Fruit fly (Drosophila melanogaster) whole organism, embryonic: ENCODE results near the gene Pnn.
A peak's percentile ranks its signal among the peaks of the same experiment; 100 is the strongest.

Source experiments
- Atf6 ChIP-seq: fragments of 200-800 bp; sonication (Bioruptor generic); IDR thresholded peaks from 2 replicates; pipeline ENCODE4 v1.3.6; 2022; ENCODE audit warnings: missing biosample characterization, missing genetic modification characterization
- Blimp-1 ChIP-seq: fragments of 200-800 bp; sonication (Bioruptor generic); optimal IDR thresholded peaks from 3 replicates; lab custom pipeline; 2018; ENCODE audit warnings: missing biosample characterization, missing genetic modification characterization, mild to moderate bottlenecking, moderate library complexity, missing genetic modification reagents
- CG10147 ChIP-seq: fragments of 200-800 bp; sonication (Bioruptor generic); optimal IDR thresholded peaks from 2 replicates; lab custom pipeline; 2019; ENCODE audit warnings: missing biosample characterization, mild to moderate bottlenecking, missing genetic modification characterization, moderate library complexity
- CG12155 ChIP-seq: fragments of 200-800 bp; sonication (Bioruptor generic); optimal IDR thresholded peaks from 3 replicates; lab custom pipeline; 2016; ENCODE audit warnings: missing biosample characterization, missing genetic modification characterization
- CG13296 ChIP-seq: fragments of 200-800 bp; sonication (Bioruptor generic); optimal IDR thresholded peaks from 3 replicates; lab custom pipeline; 2018; ENCODE audit warnings: missing biosample characterization, mild to moderate bottlenecking, missing genetic modification characterization
- CG14965 ChIP-seq: fragments of 200-800 bp; sonication (Bioruptor generic); optimal IDR thresholded peaks from 2 replicates; lab custom pipeline; 2016; ENCODE audit warnings: missing biosample characterization, missing genetic modification characterization, borderline replicate concordance
- CG17359 ChIP-seq: fragments of 200-800 bp; sonication (Bioruptor generic); optimal IDR thresholded peaks from 3 replicates; lab custom pipeline; 2018; ENCODE audit warnings: missing biosample characterization, mild to moderate bottlenecking, missing genetic modification characterization, moderate library complexity
- CG18619 ChIP-seq: fragments of 200-800 bp; sonication (Bioruptor generic); optimal IDR thresholded peaks from 3 replicates; lab custom pipeline; 2017; ENCODE audit warnings: missing biosample characterization, mild to moderate bottlenecking, missing genetic modification characterization
- CG30020 ChIP-seq: fragments of 200-800 bp; optimal IDR thresholded peaks from 2 replicates; lab custom pipeline; 2019; ENCODE audit warnings: missing biosample characterization, mild to moderate bottlenecking, missing genetic modification characterization, moderate library complexity
- CG30403 ChIP-seq: fragments of 200-800 bp; sonication (Bioruptor generic); optimal IDR thresholded peaks from 3 replicates; lab custom pipeline; 2016; ENCODE audit warnings: missing biosample characterization, missing genetic modification characterization
- CG34376 ChIP-seq: fragments of 200-800 bp; sonication (Bioruptor generic); optimal IDR thresholded peaks from 2 replicates; lab custom pipeline; 2018; ENCODE audit warnings: missing biosample characterization, mild to moderate bottlenecking, missing genetic modification characterization
- CG3838 ChIP-seq: fragments of 200-800 bp; sonication (Bioruptor generic); optimal IDR thresholded peaks from 3 replicates; lab custom pipeline; 2016; ENCODE audit warnings: missing biosample characterization, missing genetic modification characterization
- CG3847 ChIP-seq: fragments of 200-800 bp; sonication (Bioruptor generic); IDR thresholded peaks from 2 replicates; pipeline ENCODE4 v1.3.6; 2022; ENCODE audit warnings: missing biosample characterization, missing genetic modification characterization
- CG5180 ChIP-seq: fragments of 200-800 bp; sonication (Bioruptor generic); optimal IDR thresholded peaks from 3 replicates; lab custom pipeline; 2017; ENCODE audit warnings: missing biosample characterization, missing genetic modification characterization, mild to moderate bottlenecking, moderate library complexity, missing genetic modification reagents
- CG7556 ChIP-seq: fragments of 200-800 bp; sonication (Bioruptor generic); optimal IDR thresholded peaks from 2 replicates; lab custom pipeline; 2017; ENCODE audit warnings: missing biosample characterization, mild to moderate bottlenecking, missing genetic modification characterization
- CG8281 ChIP-seq: fragments of 200-800 bp; sonication (Bioruptor generic); optimal IDR thresholded peaks from 2 replicates; lab custom pipeline; 2018; ENCODE audit warnings: missing biosample characterization, mild to moderate bottlenecking, missing genetic modification characterization, moderate library complexity
- CTCF ChIP-seq: fragments of 200-800 bp; sonication (Bioruptor generic); optimal IDR thresholded peaks from 2 replicates; lab custom pipeline; 2017; ENCODE audit warnings: missing biosample characterization, mild to moderate bottlenecking, missing genetic modification characterization, moderate library complexity
- Deaf1 ChIP-seq: fragments of 200-800 bp; optimal IDR thresholded peaks from 3 replicates; lab custom pipeline; 2019; ENCODE audit warnings: missing biosample characterization, mild to moderate bottlenecking, missing genetic modification characterization, moderate library complexity
- Gsc ChIP-seq: fragments of 200-800 bp; sonication (Bioruptor generic); IDR thresholded peaks from 2 replicates; pipeline ENCODE4 v1.3.6; 2022; ENCODE audit warnings: missing biosample characterization, missing genetic modification characterization
- Hr51 ChIP-seq, 2 experiments: fragments of 200-800 bp; sonication (Bioruptor generic); optimal IDR thresholded peaks; 2 replicates in 1 of 2; 3 replicates in 1 of 2; lab custom pipeline; 2016 to 2018; ENCODE audit warnings: missing biosample characterization in 2 of 2, missing genetic modification characterization in 2 of 2, mild to moderate bottlenecking in 1 of 2, moderate library complexity in 1 of 2
- Hsf ChIP-seq: fragments of 200-800 bp; sonication (Bioruptor generic); optimal IDR thresholded peaks from 3 replicates; lab custom pipeline; 2016; ENCODE audit warnings: missing biosample characterization, missing genetic modification characterization
- Lpt ChIP-seq: fragments of >200 bp; optimal IDR thresholded peaks from 2 replicates; lab custom pipeline; 2018; ENCODE audit warnings: missing biosample characterization, missing genetic modification characterization
- MBD-R2 ChIP-seq: fragments of 200-800 bp; sonication (Bioruptor generic); IDR thresholded peaks from 2 replicates; pipeline ENCODE4 v1.3.6; 2022; ENCODE audit warnings: missing biosample characterization, missing genetic modification characterization
- Pdp1 ChIP-seq, 2 experiments: fragments of 200-800 bp; sonication (Bioruptor generic); optimal IDR thresholded peaks; 3 replicates each; lab custom pipeline; 2016; ENCODE audit warnings: missing biosample characterization in 2 of 2, missing genetic modification characterization in 2 of 2, mild to moderate bottlenecking in 1 of 2, moderate library complexity in 1 of 2
- Poxn ChIP-seq: fragments of 200-800 bp; sonication (Bioruptor generic); IDR thresholded peaks from 2 replicates; pipeline ENCODE4 v1.3.6; 2022; ENCODE audit warnings: missing biosample characterization, missing genetic modification characterization
- Ptx1 ChIP-seq: fragments of 200-800 bp; sonication (Bioruptor generic); IDR thresholded peaks from 2 replicates; pipeline ENCODE4 v1.3.6; 2022; ENCODE audit warnings: missing biosample characterization, missing genetic modification characterization
- Rfx ChIP-seq: fragments of 200-800 bp; sonication (Bioruptor generic); IDR thresholded peaks from 2 replicates; pipeline ENCODE4 v1.3.6; 2022; ENCODE audit warnings: missing biosample characterization, missing genetic modification characterization
- ab ChIP-seq: fragments of 200-800 bp; sonication (Bioruptor generic); optimal IDR thresholded peaks from 2 replicates; lab custom pipeline; 2016; ENCODE audit warnings: missing biosample characterization, missing genetic modification characterization
- amos ChIP-seq: fragments of 200-800 bp; sonication (Bioruptor generic); IDR thresholded peaks from 2 replicates; pipeline ENCODE4 v1.3.6; 2022; ENCODE audit warnings: missing biosample characterization, missing genetic modification characterization; ENCODE audit not compliant: partially characterized antibody
- ap ChIP-seq: fragments of 200-800 bp; sonication (Bioruptor generic); IDR thresholded peaks from 2 replicates; pipeline ENCODE4 v1.3.6; 2022; ENCODE audit warnings: missing biosample characterization, missing genetic modification characterization
- ase ChIP-seq: fragments of 200-800 bp; sonication (Bioruptor generic); IDR thresholded peaks from 3 replicates; pipeline ENCODE4 v1.3.6; 2022; ENCODE audit warnings: missing biosample characterization, missing genetic modification characterization
- dimm ChIP-seq: fragments of 200-800 bp; sonication (Bioruptor generic); IDR thresholded peaks from 2 replicates; pipeline ENCODE4 v1.3.6; 2022; ENCODE audit warnings: missing biosample characterization, missing genetic modification characterization
- gce ChIP-seq: fragments of 200-800 bp; sonication (Bioruptor generic); IDR thresholded peaks from 3 replicates; pipeline ENCODE4 v1.3.6; 2022; ENCODE audit warnings: missing biosample characterization, missing genetic modification characterization
- gro ChIP-seq: fragments of 200-800 bp; sonication (Bioruptor generic); optimal IDR thresholded peaks from 2 replicates; lab custom pipeline; 2016; ENCODE audit warnings: missing biosample characterization, missing genetic modification characterization
- gsb ChIP-seq: fragments of 200-800 bp; sonication (Bioruptor generic); IDR thresholded peaks from 2 replicates; pipeline ENCODE4 v1.3.6; 2022; ENCODE audit warnings: missing biosample characterization, missing genetic modification characterization
- hkb ChIP-seq, 2 experiments: fragments of 200-800 bp in 1 of 2; fragments of >200 bp in 1 of 2; sonication (Bioruptor generic) in 1 of 2; IDR thresholded peaks in 1 of 2; optimal IDR thresholded peaks in 1 of 2; 2 replicates each; pipeline versions ENCODE4 v1.3.6 to Lab custom; 2017 to 2022; ENCODE audit warnings: missing biosample characterization in 1 of 2, missing genetic modification characterization in 1 of 2
- p53 ChIP-seq: fragments of 200-800 bp; sonication (Bioruptor generic); optimal IDR thresholded peaks from 2 replicates; lab custom pipeline; 2016; ENCODE audit warnings: missing biosample characterization, missing genetic modification characterization
- ranshi ChIP-seq: fragments of 200-800 bp; sonication (Bioruptor generic); IDR thresholded peaks from 2 replicates; pipeline ENCODE4 v1.3.6; 2022; ENCODE audit warnings: missing biosample characterization, missing genetic modification characterization
- row ChIP-seq: fragments of 200-800 bp; sonication (Bioruptor generic); IDR thresholded peaks from 3 replicates; pipeline ENCODE4 v1.3.6; 2022; ENCODE audit warnings: missing biosample characterization, missing genetic modification characterization
- scrt ChIP-seq: fragments of 200-800 bp; sonication (Bioruptor generic); optimal IDR thresholded peaks from 2 replicates; lab custom pipeline; 2018; ENCODE audit warnings: missing biosample characterization, mild to moderate bottlenecking, missing genetic modification characterization, moderate library complexity
- sens ChIP-seq: fragments of 200-800 bp; sonication (Bioruptor generic); peaks from one replicate; lab custom pipeline; 2016; ENCODE audit warnings: missing biosample characterization, missing genetic modification characterization
- shn ChIP-seq: fragments of 200-800 bp; sonication (Bioruptor generic); optimal IDR thresholded peaks from 3 replicates; lab custom pipeline; 2016; ENCODE audit warnings: missing biosample characterization, missing genetic modification characterization
- sim ChIP-seq: fragments of 200-800 bp; sonication (Bioruptor generic); IDR thresholded peaks from 2 replicates; pipeline ENCODE4 v1.3.6; 2022; ENCODE audit warnings: missing biosample characterization, missing genetic modification characterization
- sob ChIP-seq: fragments of 200-800 bp; sonication (Bioruptor generic); IDR thresholded peaks from 2 replicates; pipeline ENCODE4 v1.3.6; 2022; ENCODE audit warnings: missing biosample characterization, missing genetic modification characterization
- sqz ChIP-seq: fragments of 200-800 bp; sonication (Bioruptor generic); optimal IDR thresholded peaks from 3 replicates; lab custom pipeline; 2018; ENCODE audit warnings: missing biosample characterization, mild to moderate bottlenecking, missing genetic modification characterization
- tin ChIP-seq: fragments of 200-800 bp; sonication (Bioruptor generic); optimal IDR thresholded peaks from 3 replicates; lab custom pipeline; 2016; ENCODE audit warnings: missing biosample characterization, missing genetic modification characterization
- unc-4 ChIP-seq: fragments of 200-800 bp; sonication (Bioruptor generic); IDR thresholded peaks from 2 replicates; pipeline ENCODE4 v1.3.6; 2022; ENCODE audit warnings: missing biosample characterization, missing genetic modification characterization; ENCODE audit not compliant: partially characterized antibody
- vfl ChIP-seq: fragments of 200-800 bp; sonication (Bioruptor generic); optimal IDR thresholded peaks from 2 replicates; lab custom pipeline; 2016; ENCODE audit warnings: missing biosample characterization, missing genetic modification characterization
- wor ChIP-seq: fragments of 200-800 bp; sonication (Bioruptor generic); IDR thresholded peaks from 2 replicates; pipeline ENCODE4 v1.3.6; 2022; ENCODE audit warnings: missing biosample characterization, missing genetic modification characterization
- yki ChIP-seq: fragments of >200 bp; optimal IDR thresholded peaks from 3 replicates; lab custom pipeline; 2018
- z ChIP-seq: fragments of 200-800 bp; sonication (Bioruptor generic); IDR thresholded peaks from 3 replicates; pipeline ENCODE4 v1.3.6; 2022; ENCODE audit warnings: missing biosample characterization, missing genetic modification characterization
- zen ChIP-seq: fragments of 200-800 bp; sonication (Bioruptor generic); optimal IDR thresholded peaks from 3 replicates; lab custom pipeline; 2018; ENCODE audit warnings: missing biosample characterization, mild to moderate bottlenecking, missing genetic modification characterization, moderate library complexity
- zf30C ChIP-seq: fragments of 200-800 bp; sonication (Bioruptor generic); optimal IDR thresholded peaks from 3 replicates; lab custom pipeline; 2018; ENCODE audit warnings: missing biosample characterization, mild to moderate bottlenecking, missing genetic modification characterization

The Pnn gene

DNA sequence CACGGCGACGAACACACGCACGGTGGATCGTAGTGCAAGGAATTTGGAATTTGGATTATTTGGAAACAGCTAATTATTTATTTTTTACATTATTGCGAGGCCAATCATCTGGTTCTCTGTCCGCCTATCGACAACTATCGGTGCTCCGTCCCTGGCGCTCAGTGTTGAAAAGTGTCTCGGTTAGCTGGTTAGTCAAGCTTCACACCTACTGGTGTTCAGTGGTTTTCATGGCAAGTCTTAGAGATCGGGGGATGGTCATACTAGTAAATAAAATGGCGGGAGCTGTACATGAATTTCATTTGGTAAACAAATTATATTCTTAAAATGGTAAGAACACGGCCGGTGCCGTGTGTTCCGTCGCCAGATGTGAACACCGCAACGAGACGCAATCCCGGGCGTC, 29.8 kb upstream of the Pnn start, which contains the start of the genes trbd and dmt (continued):
- no peak for TF ChIP-seq CG13296 (GFP tag; lab: Kevin White, UChicago)
- no peak for TF ChIP-seq CG10147
- TF ChIP-seq CG7556 (GFP tag; lab: Kevin White, UChicago): no peak
- TF ChIP-seq CTCF: no peak
- no peak for TF ChIP-seq CG3847
- TF ChIP-seq tin (GFP tag; lab: Kevin White, UChicago): peak; percentile 52
- TF ChIP-seq unc-4 (GFP tag; lab: Robert Waterston, UW): no peak
- no peak for TF ChIP-seq zf30C (GFP tag; lab: Kevin White, UChicago)
- peak; percentile 51 for TF ChIP-seq CG34376 (GFP tag; lab: Kevin White, UChicago)
- TF ChIP-seq CG8281 (tag; lab: Kevin White, UChicago): no peak
- TF ChIP-seq ase (GFP tag; lab: Robert Waterston, UW): no peak
- peak; percentile 89 for TF ChIP-seq gro (GFP tag; lab: Kevin White, UChicago)
- no peak for TF ChIP-seq CG18619
- TF ChIP-seq sqz (GFP tag; lab: Kevin White, UChicago): no peak
- TF ChIP-seq shn: peak; percentile 37
- peak in 1 of 2 experiments; percentile 52 for TF ChIP-seq Pdp1 (GFP tag; optimal IDR thresholded peaks at IDR 0.05; lab: Kevin White, UChicago)
- no peak for TF ChIP-seq CG3838 (GFP tag; lab: Kevin White, UChicago)
- no peak for TF ChIP-seq sim (GFP tag; lab: Robert Waterston, UW)
- no peak for TF ChIP-seq yki (lab: Kevin White, UChicago)
- TF ChIP-seq Hsf (GFP tag; lab: Kevin White, UChicago): peak; percentile 37
- TF ChIP-seq row: no peak
- TF ChIP-seq vfl (GFP tag; lab: Kevin White, UChicago): peak; percentile 64
- no peak for TF ChIP-seq ap (GFP tag; lab: Robert Waterston, UW)
- TF ChIP-seq MBD-R2 (GFP tag; lab: Robert Waterston, UW): no peak
- TF ChIP-seq gsb (GFP tag; lab: Robert Waterston, UW): no peak
- TF ChIP-seq ranshi (GFP tag; lab: Robert Waterston, UW): no peak
- no peak for TF ChIP-seq gce
- no peak for TF ChIP-seq Ptx1 (GFP tag; lab: Robert Waterston, UW)
- TF ChIP-seq scrt (GFP tag; lab: Kevin White, UChicago): no peak
- TF ChIP-seq CG5180 (GFP tag; lab: Kevin White, UChicago): no peak
- no peak for TF ChIP-seq Blimp-1 (GFP tag; lab: Kevin White, UChicago)
- no peak for TF ChIP-seq Gsc (GFP tag; lab: Robert Waterston, UW)
- TF ChIP-seq CG30403 (GFP tag; lab: Kevin White, UChicago): peak; percentile 58
- no peak for TF ChIP-seq sob (GFP tag; lab: Robert Waterston, UW)
- TF ChIP-seq CG14965 (GFP tag; lab: Kevin White, UChicago): no peak
- no peak for TF ChIP-seq Deaf1 (tag; lab: Kevin White, UChicago)
- TF ChIP-seq Rfx (GFP tag; lab: Robert Waterston, UW): no peak
- TF ChIP-seq Atf6 (GFP tag; lab: Robert Waterston, UW): no peak
- no peak for TF ChIP-seq ab
- peak in 1 of 2 experiments; percentile 74 for TF ChIP-seq Hr51 (GFP tag; optimal IDR thresholded peaks at IDR 0.05; lab: Kevin White, UChicago)
- TF ChIP-seq amos (GFP tag; lab: Robert Waterston, UW): no peak
- TF ChIP-seq dimm: no peak
- TF ChIP-seq zen (tag; lab: Kevin White, UChicago): peak; percentile 69
- TF ChIP-seq hkb (optimal IDR thresholded peaks at IDR 0.05; lab: Kevin White, UChicago): peak; percentile 24
- no peak for TF ChIP-seq hkb (GFP tag; IDR thresholded peaks at IDR 0.05; lab: Robert Waterston, UW)
- peak; percentile 78 for TF ChIP-seq p53 (GFP tag; lab: Kevin White, UChicago)
- no peak for TF ChIP-seq sens
- no peak for TF ChIP-seq Lpt
- TF ChIP-seq Poxn (GFP tag; lab: Robert Waterston, UW): no peak
- no peak for TF ChIP-seq wor (GFP tag; lab: Robert Waterston, UW)
- peak; percentile 56 for TF ChIP-seq CG12155 (GFP tag; lab: Kevin White, UChicago)
- no peak for TF ChIP-seq z (GFP tag; lab: Robert Waterston, UW)
- TF ChIP-seq CG30020 (tag; lab: Kevin White, UChicago): no peak
- no peak for TF ChIP-seq CG17359
